Fruit fly (Drosophila melanogaster) S2 (cell line): ENCODE measurements around the gene CG5986.

Source experiments
- CG8478 ChIP-seq: fragments of >200 bp; optimal IDR thresholded peaks from 2 replicates; lab custom pipeline; 2018
- CTCF ChIP-seq, 2 experiments: fragments of >200 bp; optimal IDR thresholded peaks; 2 replicates each; lab custom pipeline; 2018

- TF ChIP-seq CG8478 (lab: Kevin White, UChicago) (no peak), CTCF (optimal IDR thresholded peaks at IDR 0.05; lab: Kevin White, UChicago) (no peak)
Measured at dm6 chr3R:24047226-24047976, at the start of gene CG5986.
